Fruit fly (Drosophila melanogaster) whole organism, adult: ENCODE results near the gene CG17919.

ENCODE experiments used
- CG11617 ChIP-seq: fragments of 200-800 bp; sonication (Bioruptor generic); optimal IDR thresholded peaks from 2 replicates; lab custom pipeline; 2017; ENCODE audit warnings: mild to moderate bottlenecking, missing biosample characterization, missing genetic modification reagents, missing genetic modification characterization
- CG12768 ChIP-seq: fragments of 200-800 bp; sonication (Bioruptor generic); optimal IDR thresholded peaks from 2 replicates; lab custom pipeline; 2017; ENCODE audit warnings: missing biosample characterization, missing genetic modification characterization, mild to moderate bottlenecking, moderate library complexity, missing genetic modification reagents
- CG14711 ChIP-seq: fragments of 200-800 bp; sonication (Bioruptor generic); optimal IDR thresholded peaks from 2 replicates; lab custom pipeline; 2018; ENCODE audit warnings: missing biosample characterization, mild to moderate bottlenecking, missing genetic modification characterization, moderate library complexity
- CG1620 ChIP-seq: fragments of 200-800 bp; sonication (Bioruptor generic); optimal IDR thresholded peaks from 2 replicates; lab custom pipeline; 2016; ENCODE audit warnings: missing biosample characterization, missing genetic modification characterization
- CG33017 ChIP-seq: fragments of 200-800 bp; sonication (Bioruptor generic); optimal IDR thresholded peaks from 2 replicates; lab custom pipeline; 2018; ENCODE audit warnings: missing biosample characterization, mild to moderate bottlenecking, missing genetic modification characterization, moderate library complexity
- CG5204 ChIP-seq: fragments of 200-800 bp; sonication (Bioruptor generic); optimal IDR thresholded peaks from 2 replicates; lab custom pipeline; 2016; ENCODE audit warnings: missing biosample characterization, missing genetic modification characterization
- CG7045 ChIP-seq: fragments of 200-800 bp; sonication (Bioruptor generic); optimal IDR thresholded peaks from 2 replicates; lab custom pipeline; 2017; ENCODE audit warnings: missing biosample characterization, mild to moderate bottlenecking, missing genetic modification characterization
- CG7101 ChIP-seq: fragments of 200-800 bp; sonication (Bioruptor generic); optimal IDR thresholded peaks from 2 replicates; lab custom pipeline; 2018; ENCODE audit warnings: missing biosample characterization, mild to moderate bottlenecking, missing genetic modification characterization, moderate library complexity
- Clk ChIP-seq: fragments of 200-800 bp; sonication (Bioruptor generic); optimal IDR thresholded peaks from 2 replicates; lab custom pipeline; 2017; ENCODE audit warnings: missing biosample characterization, missing genetic modification characterization
- Crg-1 ChIP-seq: fragments of 200-800 bp; sonication (Bioruptor generic); optimal IDR thresholded peaks from 2 replicates; lab custom pipeline; 2016; ENCODE audit warnings: missing biosample characterization, missing genetic modification characterization
- Hr96 ChIP-seq: fragments of 200-800 bp; sonication (Bioruptor generic); optimal IDR thresholded peaks from 2 replicates; lab custom pipeline; 2016; ENCODE audit warnings: missing biosample characterization, missing genetic modification characterization
- Mnt ChIP-seq: fragments of 200-800 bp; sonication (Bioruptor generic); optimal IDR thresholded peaks from 2 replicates; lab custom pipeline; 2016; ENCODE audit warnings: missing biosample characterization, mild to moderate bottlenecking, missing genetic modification characterization
- bab1 ChIP-seq: fragments of 200-800 bp; sonication (Bioruptor generic); optimal IDR thresholded peaks from 3 replicates; lab custom pipeline; 2019; ENCODE audit warnings: missing biosample characterization, mild to moderate bottlenecking, missing genetic modification characterization, moderate library complexity
- cic ChIP-seq: fragments of 200-800 bp; sonication (Bioruptor generic); optimal IDR thresholded peaks from 2 replicates; lab custom pipeline; 2017; ENCODE audit warnings: missing biosample characterization, mild to moderate bottlenecking, missing genetic modification characterization, moderate library complexity
- cnc ChIP-seq, 2 experiments: fragments of >200 bp; optimal IDR thresholded peaks; 2 replicates each; lab custom pipeline; 2017
- kay ChIP-seq: fragments of 200-800 bp; sonication (Bioruptor generic); peaks from one replicate; lab custom pipeline; 2016; ENCODE audit warnings: missing biosample characterization, missing genetic modification characterization, borderline replicate concordance
- ovo ChIP-seq: fragments of 200-800 bp; sonication (Bioruptor generic); optimal IDR thresholded peaks from 2 replicates; lab custom pipeline; 2016; ENCODE audit warnings: missing biosample characterization, missing genetic modification characterization
- pad ChIP-seq: fragments of 200-800 bp; sonication (Bioruptor generic); optimal IDR thresholded peaks from 3 replicates; lab custom pipeline; 2017; ENCODE audit warnings: missing biosample characterization, missing genetic modification characterization, mild to moderate bottlenecking, moderate library complexity, missing genetic modification reagents
- tj ChIP-seq: fragments of 200-800 bp; sonication (Bioruptor generic); optimal IDR thresholded peaks from 3 replicates; lab custom pipeline; 2017; ENCODE audit warnings: missing biosample characterization, mild to moderate bottlenecking, missing genetic modification characterization, moderate library complexity
- toe ChIP-seq: fragments of 200-800 bp; sonication (Bioruptor generic); optimal IDR thresholded peaks from 2 replicates; lab custom pipeline; 2016; ENCODE audit warnings: missing biosample characterization, missing genetic modification characterization

The CG17919 gene

dm6 chr3R:6374307-6374574 lies 30.4 kb downstream of the CG17919 start, which contains the start of gene CG42564:
Gene CG42564, plus strand, starts transcription at chr3R:6374475.
- TF ChIP-seq CG14711 (tag; lab: Kevin White, UChicago) (no peak), CG11617 (GFP tag; lab: Kevin White, UChicago) (no peak), Crg-1 (GFP tag; lab: Kevin White, UChicago) (no peak), CG1620 (no peak), CG33017 (tag; lab: Kevin White, UChicago) (no peak), kay (GFP tag; lab: Kevin White, UChicago) (no peak), CG7101 (tag; lab: Kevin White, UChicago) (no peak), ovo (GFP tag; lab: Kevin White, UChicago) (no peak), cnc (optimal IDR thresholded peaks at IDR 0.05; lab: Kevin White, UChicago) (no peak), Mnt (GFP tag; lab: Kevin White, UChicago) (no peak), cic (no peak), Hr96 (GFP tag; lab: Kevin White, UChicago) (no peak), pad (GFP tag; lab: Kevin White, UChicago) (no peak), CG12768 (GFP tag; lab: Kevin White, UChicago) (no peak)

dm6 chr3R:6375944-6376343 lies 32.1 kb downstream of the CG17919 start, which contains the start of gene CRAT:
Gene CRAT, minus strand, starts transcription at chr3R:6376044.
- no peak for TF ChIP-seq CG7045
- no peak for TF ChIP-seq pad (GFP tag; lab: Kevin White, UChicago)
- TF ChIP-seq ovo (GFP tag; lab: Kevin White, UChicago), result no peak
- no peak for TF ChIP-seq CG12768 (GFP tag; lab: Kevin White, UChicago)
- TF ChIP-seq CG11617 (GFP tag; lab: Kevin White, UChicago), result no peak
- TF ChIP-seq toe (GFP tag; lab: Kevin White, UChicago), result no peak

- TF ChIP-seq Crg-1 (GFP tag; lab: Kevin White, UChicago), result no peak
- no peak for TF ChIP-seq CG11617 (GFP tag; lab: Kevin White, UChicago)
- TF ChIP-seq CG5204 (GFP tag; lab: Kevin White, UChicago), result no peak
- no peak for TF ChIP-seq Hr96 (GFP tag; lab: Kevin White, UChicago)
- TF ChIP-seq ovo (GFP tag; lab: Kevin White, UChicago), result no peak
- no peak for TF ChIP-seq cic
- no peak for TF ChIP-seq toe (GFP tag; lab: Kevin White, UChicago)
- no peak for TF ChIP-seq pad (GFP tag; lab: Kevin White, UChicago)
- no peak for TF ChIP-seq CG7045
- no peak for TF ChIP-seq tj (GFP tag; lab: Kevin White, UChicago)
- TF ChIP-seq CG1620, result no peak
- no peak for TF ChIP-seq Clk
- TF ChIP-seq CG12768 (GFP tag; lab: Kevin White, UChicago), result no peak
- no peak for TF ChIP-seq cnc (optimal IDR thresholded peaks at IDR 0.05; lab: Kevin White, UChicago)
- TF ChIP-seq bab1, result no peak
Measured at dm6 chr3R:6377497-6377896, 33.7 kb downstream of the CG17919 start, which contains the start of gene CG42537. Gene CG42537, plus strand, starts transcription at chr3R:6377797.

dm6 chr3R:6380129-6380528 lies 36.3 kb downstream of the CG17919 start, which contains the start of the genes CG1024 and TfIIFalpha:
Gene CG1024, minus strand, starts transcription at chr3R:6380328.
Gene TfIIFalpha, plus strand, starts transcription at chr3R:6380467.
- TF ChIP-seq kay (GFP tag; lab: Kevin White, UChicago) (no peak), CG7045 (no peak), toe (GFP tag; lab: Kevin White, UChicago) (no peak), CG1620 (peak; percentile 10), pad (GFP tag; lab: Kevin White, UChicago) (no peak), Hr96 (GFP tag; lab: Kevin White, UChicago) (no peak), cnc (optimal IDR thresholded peaks at IDR 0.05; lab: Kevin White, UChicago) (no peak), CG12768 (GFP tag; lab: Kevin White, UChicago) (no peak), Crg-1 (GFP tag; lab: Kevin White, UChicago) (peak; percentile 5), CG5204 (GFP tag; lab: Kevin White, UChicago) (no peak), ovo (GFP tag; lab: Kevin White, UChicago) (no peak), Clk (no peak), bab1 (peak; percentile 73), CG11617 (GFP tag; lab: Kevin White, UChicago) (no peak), Mnt (GFP tag; lab: Kevin White, UChicago) (peak; percentile 31), CG14711 (tag; lab: Kevin White, UChicago) (no peak), CG33017 (tag; lab: Kevin White, UChicago) (no peak), CG7101 (tag; lab: Kevin White, UChicago) (peak; percentile 31), cic (no peak), tj (GFP tag; lab: Kevin White, UChicago) (no peak)

- TF ChIP-seq kay (GFP tag; lab: Kevin White, UChicago) (no peak), cic (no peak), toe (GFP tag; lab: Kevin White, UChicago) (no peak), Crg-1 (GFP tag; lab: Kevin White, UChicago) (no peak), CG7101 (tag; lab: Kevin White, UChicago) (no peak), tj (GFP tag; lab: Kevin White, UChicago) (no peak), CG5204 (GFP tag; lab: Kevin White, UChicago) (no peak), Clk (no peak), ovo (GFP tag; lab: Kevin White, UChicago) (no peak), bab1 (no peak)
Measured at dm6 chr3R:6381784-6382183, 38.0 kb downstream of the CG17919 start.

- TF ChIP-seq CG7101 (tag; lab: Kevin White, UChicago) (no peak), CG7045 (no peak), CG12768 (GFP tag; lab: Kevin White, UChicago) (peak; percentile 9), pad (GFP tag; lab: Kevin White, UChicago) (no peak), CG11617 (GFP tag; lab: Kevin White, UChicago) (peak; percentile 35), Mnt (GFP tag; lab: Kevin White, UChicago) (peak; percentile 17), CG1620 (peak; percentile 31), ovo (GFP tag; lab: Kevin White, UChicago) (no peak), CG5204 (GFP tag; lab: Kevin White, UChicago) (no peak), CG14711 (tag; lab: Kevin White, UChicago) (no peak), cic (peak; percentile 46)
Measured at dm6 chr3R:6382733-6383465, 39.1 kb downstream of the CG17919 start, which contains the start of gene gzl. Gene gzl, plus strand, starts transcription at chr3R:6382914.
